Worm (Caenorhabditis elegans) whole organism, L2 larva: ENCODE data around the gene sqv-6.

Experiments used
- Y55F3AM.14 ChIP-seq: fragments of 200-800 bp; sonication (Bioruptor generic); optimal IDR thresholded peaks from 2 replicates; lab custom pipeline; 2018; ENCODE audit warnings: mild to moderate bottlenecking, missing genetic modification characterization, missing compliant biosample characterization
- alr-1 ChIP-seq: fragments of 150-350 bp; optimal IDR thresholded peaks from 2 replicates; lab custom pipeline; 2014; ENCODE audit warnings: missing biosample characterization, missing genetic modification characterization
- ceh-82 ChIP-seq: fragments of 150-350 bp; optimal IDR thresholded peaks from 2 replicates; lab custom pipeline; 2014; ENCODE audit warnings: missing biosample characterization, missing genetic modification characterization
- elt-1 ChIP-seq: fragments of 150-350 bp; optimal IDR thresholded peaks from 2 replicates; lab custom pipeline; 2014; ENCODE audit warnings: missing biosample characterization, missing genetic modification characterization
- lin-13 ChIP-seq: fragments of 150-350 bp; optimal IDR thresholded peaks from 2 replicates; lab custom pipeline; 2014; ENCODE audit warnings: missing biosample characterization, missing genetic modification reagents, missing genetic modification characterization
- lsy-2 ChIP-seq, 2 experiments: fragments of 150-350 bp in 1 of 2; sonication (generic microtip) in 1 of 2; optimal IDR thresholded peaks; 2 replicates each; lab custom pipeline; 2014 to 2017; ENCODE audit warnings: missing biosample characterization in 2 of 2, missing genetic modification characterization in 2 of 2
- mdl-1 ChIP-seq, 2 experiments: fragments of 150-350 bp in 1 of 2; sonication (generic microtip) in 1 of 2; optimal IDR thresholded peaks; 2 replicates each; lab custom pipeline; 2017; ENCODE audit warnings: missing biosample characterization in 2 of 2, missing genetic modification characterization in 2 of 2
- sem-4 ChIP-seq: fragments of 150-350 bp; optimal IDR thresholded peaks from 2 replicates; lab custom pipeline; 2014; ENCODE audit warnings: missing biosample characterization, missing genetic modification reagents, missing genetic modification characterization
- snpc-4 ChIP-seq: fragments of 150-350 bp; optimal IDR thresholded peaks from 2 replicates; lab custom pipeline; 2014; ENCODE audit warnings: missing biosample characterization, missing genetic modification characterization

- TF ChIP-seq alr-1 (tag; lab: Kevin White, UChicago), result no peak
- TF ChIP-seq lsy-2 (tag; optimal IDR thresholded peaks at IDR 0.05; lab: Kevin White, UChicago), result no peak
- no peak for TF ChIP-seq mdl-1 (tag; optimal IDR thresholded peaks at IDR 0.05; lab: Kevin White, UChicago)
- no peak for TF ChIP-seq sem-4 (tag; lab: Kevin White, UChicago)
- TF ChIP-seq lin-13 (GFP tag; lab: Kevin White, UChicago), result no peak
- TF ChIP-seq Y55F3AM.14 (GFP tag; lab: Kevin White, UChicago), result no peak
- TF ChIP-seq ceh-82 (tag; lab: Kevin White, UChicago), result no peak
- no peak for TF ChIP-seq snpc-4 (tag; lab: Kevin White, UChicago)
- TF ChIP-seq elt-1 (tag; lab: Kevin White, UChicago), result no peak
These were observed 44.4 kb upstream of the sqv-6 start for ce11 chrV:1009037-1009436.
